Fruit fly (Drosophila melanogaster) whole organism: ENCODE data around the gene Jon25Bi.

Source experiments
- CG8478 ChIP-seq: fragments of >200 bp; optimal IDR thresholded peaks from 2 replicates; lab custom pipeline; 2018; ENCODE audit warnings: inconsistent platforms
- Dll ChIP-seq: fragments of >200 bp; optimal IDR thresholded peaks from 2 replicates; lab custom pipeline; 2017
- EcR ChIP-seq, 2 experiments: fragments of >200 bp; optimal IDR thresholded peaks; 2 replicates each; lab custom pipeline; 2017; ENCODE audit warnings: missing biosample characterization in 2 of 2, missing genetic modification characterization in 2 of 2, missing genetic modification reagents in 2 of 2
- pan ChIP-seq: fragments of >200 bp; optimal IDR thresholded peaks from 2 replicates; lab custom pipeline; 2017
- psq ChIP-seq: fragments of >200 bp; optimal IDR thresholded peaks from 2 replicates; lab custom pipeline; 2017
- usp ChIP-seq: fragments of >200 bp; optimal IDR thresholded peaks from 2 replicates; lab custom pipeline; 2017; ENCODE audit warnings: missing biosample characterization, missing genetic modification characterization, mixed read lengths

Gene Jon25Bi

dm6 chr2L:4930541-4930940 lies 24.4 kb downstream of the Jon25Bi start:
- TF ChIP-seq EcR (GFP tag; optimal IDR thresholded peaks at IDR 0.05; lab: Kevin White, UChicago) (no peak), CG8478 (lab: Kevin White, UChicago) (no peak), Dll (lab: Kevin White, UChicago) (no peak), pan (lab: Kevin White, UChicago) (no peak), psq (lab: Kevin White, UChicago) (no peak), usp (no peak)

- no peak for TF ChIP-seq EcR (GFP tag; optimal IDR thresholded peaks at IDR 0.05; lab: Kevin White, UChicago)
- no peak for TF ChIP-seq pan (lab: Kevin White, UChicago)
- no peak for TF ChIP-seq Dll (lab: Kevin White, UChicago)
- TF ChIP-seq CG8478 (lab: Kevin White, UChicago) = no peak
- TF ChIP-seq psq (lab: Kevin White, UChicago) = no peak
- no peak for TF ChIP-seq usp
Observed at dm6 chr2L:4928340-4928739, 26.6 kb downstream of the Jon25Bi start.

- no peak for TF ChIP-seq CG8478 (lab: Kevin White, UChicago)
- TF ChIP-seq pan (lab: Kevin White, UChicago) = no peak
Observed at dm6 chr2L:4916738-4917137, 38.2 kb downstream of the Jon25Bi start.

dm6 chr2L:4915715-4916153 lies 39.2 kb downstream of the Jon25Bi start:
- no peak for TF ChIP-seq Dll (lab: Kevin White, UChicago)
- no peak for TF ChIP-seq pan (lab: Kevin White, UChicago)
- TF ChIP-seq CG8478 (lab: Kevin White, UChicago) = no peak
- TF ChIP-seq EcR (GFP tag; optimal IDR thresholded peaks at IDR 0.05; lab: Kevin White, UChicago) = no peak
- no peak for TF ChIP-seq psq (lab: Kevin White, UChicago)

dm6 chr2L:4907986-4908385 lies 47.0 kb downstream of the Jon25Bi start:
- TF ChIP-seq EcR (GFP tag; optimal IDR thresholded peaks at IDR 0.05; lab: Kevin White, UChicago) (no peak), Dll (lab: Kevin White, UChicago) (no peak), pan (lab: Kevin White, UChicago) (no peak), psq (lab: Kevin White, UChicago) (no peak), CG8478 (lab: Kevin White, UChicago) (no peak), usp (no peak)

dm6 chr2L:4906546-4907250 lies 48.2 kb downstream of the Jon25Bi start, which contains the start of gene snsl:
Gene snsl (minus strand): TSS chr2L:4906762.
- no peak for TF ChIP-seq EcR (GFP tag; optimal IDR thresholded peaks at IDR 0.05; lab: Kevin White, UChicago)
- TF ChIP-seq Dll (lab: Kevin White, UChicago) = no peak
- no peak for TF ChIP-seq usp

dm6 chr2L:4905365-4906280 lies 49.3 kb downstream of the Jon25Bi start:
- no peak for TF ChIP-seq psq (lab: Kevin White, UChicago)
- no peak for TF ChIP-seq pan (lab: Kevin White, UChicago)
- TF ChIP-seq usp = no peak
- TF ChIP-seq CG8478 (lab: Kevin White, UChicago) = no peak
- no peak for TF ChIP-seq Dll (lab: Kevin White, UChicago)
- TF ChIP-seq EcR (GFP tag; optimal IDR thresholded peaks at IDR 0.05; lab: Kevin White, UChicago) = no peak
